Fruit fly (Drosophila melanogaster): ENCODE results near the gene CG9044.

- no peak for TF ChIP-seq CG8478 (optimal IDR thresholded peaks at IDR 0.05)
- TF ChIP-seq CTCF (optimal IDR thresholded peaks at IDR 0.05), result no peak
Observed at dm6 chr2L:5986940-5987339, 37.7 kb downstream of the CG9044 start.

Data from S2 (cell line).